Fruit fly (Drosophila melanogaster) whole organism, embryonic: ENCODE measurements around the gene CG45073.

Source experiments
- Atf-2 ChIP-seq: fragments of 200-800 bp; sonication (Bioruptor generic); optimal IDR thresholded peaks from 2 replicates; lab custom pipeline; 2016; ENCODE audit warnings: missing biosample characterization, missing genetic modification characterization
- CG10321 ChIP-seq: fragments of 200-800 bp; sonication (Bioruptor generic); IDR thresholded peaks from 2 replicates; pipeline ENCODE4 v1.3.6; 2022; ENCODE audit warnings: missing biosample characterization, missing genetic modification characterization
- CG10462 ChIP-seq: fragments of 200-800 bp; sonication (Bioruptor generic); optimal IDR thresholded peaks from 2 replicates; lab custom pipeline; 2016; ENCODE audit warnings: missing biosample characterization, missing genetic modification characterization
- CG10654 ChIP-seq: fragments of 200-800 bp; sonication (Bioruptor generic); optimal IDR thresholded peaks from 2 replicates; lab custom pipeline; 2016; ENCODE audit warnings: missing biosample characterization, missing genetic modification characterization
- CG11398 ChIP-seq: fragments of 200-800 bp; sonication (Bioruptor generic); optimal IDR thresholded peaks from 2 replicates; lab custom pipeline; 2016; ENCODE audit warnings: missing biosample characterization, missing genetic modification characterization
- CG12769 ChIP-seq: fragments of 200-800 bp; sonication (Bioruptor generic); optimal IDR thresholded peaks from 2 replicates; lab custom pipeline; 2019; ENCODE audit warnings: missing biosample characterization, mild to moderate bottlenecking, missing genetic modification characterization, moderate library complexity
- CG14965 ChIP-seq: fragments of 200-800 bp; sonication (Bioruptor generic); optimal IDR thresholded peaks from 2 replicates; lab custom pipeline; 2016; ENCODE audit warnings: missing biosample characterization, missing genetic modification characterization, borderline replicate concordance
- CG1647 ChIP-seq: fragments of 200-800 bp; sonication (Bioruptor generic); optimal IDR thresholded peaks from 3 replicates; lab custom pipeline; 2016; ENCODE audit warnings: missing biosample characterization, missing genetic modification characterization
- CG17802 ChIP-seq: fragments of 200-800 bp; sonication (Bioruptor generic); optimal IDR thresholded peaks from 2 replicates; lab custom pipeline; 2018; ENCODE audit warnings: missing biosample characterization, mild to moderate bottlenecking, missing genetic modification characterization, moderate library complexity
- CG17912 ChIP-seq: fragments of 200-800 bp; sonication (Bioruptor generic); optimal IDR thresholded peaks from 2 replicates; lab custom pipeline; 2018; ENCODE audit warnings: missing biosample characterization, mild to moderate bottlenecking, missing genetic modification characterization
- CG3163 ChIP-seq: fragments of 200-800 bp; sonication (Bioruptor generic); optimal IDR thresholded peaks from 3 replicates; lab custom pipeline; 2016; ENCODE audit warnings: missing biosample characterization, missing genetic modification characterization
- CG3407 ChIP-seq: fragments of 200-800 bp; sonication (Bioruptor generic); optimal IDR thresholded peaks from 2 replicates; lab custom pipeline; 2018; ENCODE audit warnings: missing biosample characterization, mild to moderate bottlenecking, missing genetic modification characterization
- CG3995 ChIP-seq: fragments of 200-800 bp; sonication (Bioruptor generic); optimal IDR thresholded peaks from 3 replicates; lab custom pipeline; 2016; ENCODE audit warnings: missing biosample characterization, missing genetic modification characterization
- CG6654 ChIP-seq: fragments of 200-800 bp; sonication (Bioruptor generic); optimal IDR thresholded peaks from 2 replicates; lab custom pipeline; 2017; ENCODE audit warnings: missing biosample characterization, mild to moderate bottlenecking, missing genetic modification characterization
- CG6689 ChIP-seq: fragments of 200-800 bp; sonication (Bioruptor generic); IDR thresholded peaks from 2 replicates; pipeline ENCODE4 v1.3.6; 2022; ENCODE audit warnings: missing biosample characterization, missing genetic modification characterization
- CG7271 ChIP-seq: fragments of 200-800 bp; sonication (Bioruptor generic); optimal IDR thresholded peaks from 2 replicates; lab custom pipeline; 2018; ENCODE audit warnings: missing biosample characterization, mild to moderate bottlenecking, missing genetic modification characterization, moderate library complexity
- CG8765 ChIP-seq: fragments of 200-800 bp; sonication (Bioruptor generic); IDR thresholded peaks from 2 replicates; pipeline ENCODE4 v1.3.6; 2022; ENCODE audit warnings: missing biosample characterization, missing genetic modification characterization
- CG8924 ChIP-seq: fragments of 200-800 bp; optimal IDR thresholded peaks from 3 replicates; lab custom pipeline; 2019; ENCODE audit warnings: missing biosample characterization, mild to moderate bottlenecking, missing genetic modification characterization, moderate library complexity
- CG9609 ChIP-seq: fragments of 200-800 bp; sonication (Bioruptor generic); optimal IDR thresholded peaks from 3 replicates; lab custom pipeline; 2016; ENCODE audit warnings: missing biosample characterization, missing genetic modification characterization
- Dad ChIP-seq: fragments of 200-800 bp; sonication (Bioruptor generic); optimal IDR thresholded peaks from 3 replicates; lab custom pipeline; 2016; ENCODE audit warnings: missing biosample characterization, missing genetic modification characterization
- Dbx ChIP-seq: fragments of 200-800 bp; sonication (Bioruptor generic); IDR thresholded peaks from 3 replicates; pipeline ENCODE4 v1.3.6; 2022; ENCODE audit warnings: missing biosample characterization, missing genetic modification characterization
- Dip2 ChIP-seq: fragments of 200-800 bp; sonication (Bioruptor generic); IDR thresholded peaks from 2 replicates; pipeline ENCODE4 v1.3.6; 2022; ENCODE audit warnings: missing biosample characterization, missing genetic modification characterization
- Dref ChIP-seq: fragments of 200-800 bp; sonication (Bioruptor generic); IDR thresholded peaks from 2 replicates; pipeline ENCODE4 v1.3.6; 2022; ENCODE audit warnings: missing biosample characterization, missing genetic modification characterization
- Fer1 ChIP-seq: fragments of 200-800 bp; sonication (Bioruptor generic); optimal IDR thresholded peaks from 2 replicates; lab custom pipeline; 2017; ENCODE audit warnings: missing biosample characterization, mild to moderate bottlenecking, missing genetic modification characterization
- GATAe ChIP-seq: fragments of 200-800 bp; sonication (Bioruptor generic); conservative IDR thresholded peaks from 2 replicates; pipeline ENCODE4 v1.3.6; 2022; ENCODE audit warnings: missing biosample characterization, missing genetic modification characterization
- Hsf ChIP-seq: fragments of 200-800 bp; sonication (Bioruptor generic); optimal IDR thresholded peaks from 3 replicates; lab custom pipeline; 2016; ENCODE audit warnings: missing biosample characterization, missing genetic modification characterization
- Lim3 ChIP-seq: fragments of 200-800 bp; sonication (Bioruptor generic); IDR thresholded peaks from 2 replicates; pipeline ENCODE4 v1.3.6; 2022; ENCODE audit warnings: missing biosample characterization, missing genetic modification characterization
- Mrtf ChIP-seq: fragments of 200-800 bp; sonication (Bioruptor generic); IDR thresholded peaks from 3 replicates; pipeline ENCODE4 v1.3.6; 2022; ENCODE audit warnings: missing biosample characterization, missing genetic modification characterization
- Spps ChIP-seq: fragments of 200-800 bp; sonication (Bioruptor generic); optimal IDR thresholded peaks from 2 replicates; lab custom pipeline; 2018; ENCODE audit warnings: missing biosample characterization, mild to moderate bottlenecking, missing genetic modification characterization
- TFAM ChIP-seq: fragments of 200-800 bp; sonication (Bioruptor generic); optimal IDR thresholded peaks from 2 replicates; lab custom pipeline; 2017; ENCODE audit warnings: missing biosample characterization, missing genetic modification characterization, inconsistent platforms
- abd-A ChIP-seq: fragments of 200-800 bp; sonication (Bioruptor generic); optimal IDR thresholded peaks from 3 replicates; lab custom pipeline; 2019; ENCODE audit warnings: missing biosample characterization, mild to moderate bottlenecking, missing genetic modification characterization, moderate library complexity
- ash1 ChIP-seq: fragments of 200-800 bp; sonication (Bioruptor generic); optimal IDR thresholded peaks from 2 replicates; lab custom pipeline; 2018; ENCODE audit warnings: missing biosample characterization, mild to moderate bottlenecking, missing genetic modification characterization
- bigmax ChIP-seq: fragments of 200-800 bp; sonication (Bioruptor generic); optimal IDR thresholded peaks from 2 replicates; lab custom pipeline; 2018; ENCODE audit warnings: missing biosample characterization, mild to moderate bottlenecking, missing genetic modification characterization
- chif ChIP-seq, 2 experiments: fragments of 200-800 bp; sonication (Bioruptor generic); optimal IDR thresholded peaks; 3 replicates each; lab custom pipeline; 2016; ENCODE audit warnings: missing biosample characterization in 2 of 2, missing genetic modification characterization in 2 of 2
- disco-r ChIP-seq: fragments of 200-800 bp; sonication (Bioruptor generic); optimal IDR thresholded peaks from 2 replicates; lab custom pipeline; 2016; ENCODE audit warnings: missing biosample characterization, missing genetic modification characterization
- dmrt11E ChIP-seq: fragments of 200-800 bp; sonication (Bioruptor generic); optimal IDR thresholded peaks from 3 replicates; lab custom pipeline; 2018; ENCODE audit warnings: missing biosample characterization, mild to moderate bottlenecking, missing genetic modification characterization, moderate library complexity
- esg ChIP-seq: fragments of 200-800 bp; sonication (Bioruptor generic); conservative IDR thresholded peaks from 2 replicates; pipeline ENCODE4 v1.3.6; 2022; ENCODE audit warnings: missing biosample characterization, missing genetic modification characterization
- grau ChIP-seq: fragments of 200-800 bp; optimal IDR thresholded peaks from 3 replicates; lab custom pipeline; 2019; ENCODE audit warnings: missing biosample characterization, mild to moderate bottlenecking, missing genetic modification characterization, moderate library complexity
- grn ChIP-seq: fragments of 200-800 bp; sonication (Bioruptor generic); optimal IDR thresholded peaks from 3 replicates; lab custom pipeline; 2017; ENCODE audit warnings: missing biosample characterization, missing genetic modification characterization
- h ChIP-seq: fragments of >200 bp; optimal IDR thresholded peaks from 2 replicates; lab custom pipeline; 2017
- hb ChIP-seq: fragments of 200-800 bp; sonication (Bioruptor generic); IDR thresholded peaks from 3 replicates; pipeline ENCODE4 v1.3.6; 2022; ENCODE audit warnings: missing biosample characterization, missing genetic modification characterization; ENCODE audit not compliant: partially characterized antibody
- ken ChIP-seq: fragments of 200-800 bp; sonication (Bioruptor generic); IDR thresholded peaks from 3 replicates; pipeline ENCODE4 v1.3.6; 2022; ENCODE audit warnings: missing biosample characterization, missing genetic modification characterization
- lab ChIP-seq: fragments of 200-800 bp; sonication (Bioruptor generic); optimal IDR thresholded peaks from 3 replicates; lab custom pipeline; 2017; ENCODE audit warnings: missing biosample characterization, missing genetic modification characterization, mild to moderate bottlenecking, moderate library complexity, missing genetic modification reagents
- lilli ChIP-seq: fragments of 200-800 bp; sonication (Bioruptor generic); optimal IDR thresholded peaks from 3 replicates; lab custom pipeline; 2016; ENCODE audit warnings: missing biosample characterization, missing genetic modification characterization
- pita ChIP-seq: fragments of 200-800 bp; sonication (Bioruptor generic); optimal IDR thresholded peaks from 2 replicates; lab custom pipeline; 2017; ENCODE audit warnings: missing biosample characterization, mild to moderate bottlenecking, missing genetic modification characterization
- pzg ChIP-seq: fragments of 200-800 bp; sonication (Bioruptor generic); optimal IDR thresholded peaks from 3 replicates; lab custom pipeline; 2018; ENCODE audit warnings: missing biosample characterization, mild to moderate bottlenecking, missing genetic modification characterization, moderate library complexity
- scrt ChIP-seq: fragments of 200-800 bp; sonication (Bioruptor generic); optimal IDR thresholded peaks from 2 replicates; lab custom pipeline; 2018; ENCODE audit warnings: missing biosample characterization, mild to moderate bottlenecking, missing genetic modification characterization, moderate library complexity
- seq ChIP-seq: fragments of 200-800 bp; sonication (Bioruptor generic); IDR thresholded peaks from 2 replicates; pipeline ENCODE4 v1.3.6; 2022; ENCODE audit warnings: missing biosample characterization, missing genetic modification characterization
- sna ChIP-seq: fragments of 200-800 bp; sonication (Bioruptor generic); IDR thresholded peaks from 2 replicates; pipeline ENCODE4 v1.3.6; 2022; ENCODE audit warnings: missing biosample characterization, missing genetic modification characterization; ENCODE audit not compliant: partially characterized antibody
- stwl ChIP-seq: fragments of 200-800 bp; sonication (Bioruptor generic); optimal IDR thresholded peaks from 3 replicates; lab custom pipeline; 2018; ENCODE audit warnings: missing biosample characterization, mild to moderate bottlenecking, missing genetic modification characterization, moderate library complexity
- tx ChIP-seq: fragments of 200-800 bp; sonication (Bioruptor generic); optimal IDR thresholded peaks from 2 replicates; lab custom pipeline; 2016; ENCODE audit warnings: missing biosample characterization, missing genetic modification characterization
- unpg ChIP-seq: fragments of 200-800 bp; sonication (Bioruptor generic); optimal IDR thresholded peaks from 3 replicates; lab custom pipeline; 2018; ENCODE audit warnings: missing biosample characterization, mild to moderate bottlenecking, missing genetic modification characterization, moderate library complexity

CG45073 gene

DNA sequence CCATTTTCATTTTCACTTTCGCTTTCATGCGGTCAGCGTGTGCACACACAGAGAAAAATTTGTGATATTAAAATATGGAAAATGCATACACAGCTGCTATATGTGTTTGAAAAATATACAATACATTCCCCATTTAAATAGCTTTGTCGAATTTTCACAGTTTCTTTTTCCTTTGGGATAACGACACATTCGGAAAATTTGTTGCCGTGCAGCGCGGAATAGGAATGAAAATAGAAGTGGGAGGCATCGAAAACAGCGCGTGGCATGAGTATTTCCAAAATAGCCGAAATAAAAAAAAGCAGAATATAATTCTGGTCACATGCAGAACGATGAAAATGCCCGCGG lies 31.9 kb downstream of the CG45073 start (continued):
- TF ChIP-seq CG3163 (GFP tag; lab: Kevin White, UChicago) (peak; percentile 66), pzg (GFP tag; lab: Kevin White, UChicago) (peak; percentile 4), tx (peak; percentile 83), lab (GFP tag; lab: Kevin White, UChicago) (peak; percentile 92), CG9609 (peak; percentile 78), Hsf (GFP tag; lab: Kevin White, UChicago) (peak; percentile 88), stwl (tag; lab: Kevin White, UChicago) (no peak), CG11398 (GFP tag; lab: Kevin White, UChicago) (peak; percentile 73), Dad (peak; percentile 88), abd-A (tag; lab: Kevin White, UChicago) (peak; percentile 35), ash1 (no peak), Dip2 (GFP tag; lab: Robert Waterston, UW) (no peak), Dref (GFP tag; lab: Robert Waterston, UW) (peak; percentile 33; the same call in 1 of the 2 replicates), CG8765 (GFP tag; lab: Robert Waterston, UW) (0 out of 2 replicates have a peak, but pooled peaks have one; percentile 58), Dbx (GFP tag; lab: Robert Waterston, UW) (peak; percentile 90), CG17912 (GFP tag; lab: Kevin White, UChicago) (peak; percentile 10), chif (GFP tag; optimal IDR thresholded peaks at IDR 0.05; lab: Kevin White, UChicago) (peak; percentile 80 to 86), CG1647 (GFP tag; lab: Kevin White, UChicago) (peak; percentile 85), CG14965 (GFP tag; lab: Kevin White, UChicago) (peak; percentile 63), Fer1 (peak; percentile 84), hb (GFP tag; lab: Robert Waterston, UW) (no peak), bigmax (no peak), GATAe (GFP tag; lab: Robert Waterston, UW) (no peak; the same call in 1 of the 2 replicates), CG7271 (tag; lab: Kevin White, UChicago) (no peak), Mrtf (GFP tag; lab: Robert Waterston, UW) (peak; percentile 82), CG3995 (GFP tag; lab: Kevin White, UChicago) (no peak), grau (tag; lab: Kevin White, UChicago) (peak; percentile 86), scrt (GFP tag; lab: Kevin White, UChicago) (peak; percentile 78), h (lab: Kevin White, UChicago) (no peak), disco-r (GFP tag; lab: Kevin White, UChicago) (peak; percentile 75), CG3407 (GFP tag; lab: Kevin White, UChicago) (peak; percentile 71), dmrt11E (peak; percentile 41), Lim3 (GFP tag; lab: Robert Waterston, UW) (no peak), CG6654 (peak; percentile 55), CG8924 (tag; lab: Kevin White, UChicago) (peak; percentile 85), seq (GFP tag; lab: Robert Waterston, UW) (peak; percentile 89), ken (GFP tag; lab: Robert Waterston, UW) (peak; percentile 79), TFAM (GFP tag; lab: Kevin White, UChicago) (peak; percentile 9), CG12769 (tag; lab: Kevin White, UChicago) (peak; percentile 96), unpg (GFP tag; lab: Kevin White, UChicago) (peak; percentile 86), Atf-2 (peak; percentile 86), CG6689 (GFP tag; lab: Robert Waterston, UW) (peak; percentile 84), CG17802 (tag; lab: Kevin White, UChicago) (peak; percentile 59), pita (GFP tag; lab: Kevin White, UChicago) (no peak), sna (GFP tag; lab: Robert Waterston, UW) (no peak), esg (GFP tag; lab: Robert Waterston, UW) (peak; percentile 79), CG10654 (GFP tag; lab: Kevin White, UChicago) (peak; percentile 80), grn (GFP tag; lab: Kevin White, UChicago) (peak; percentile 4), Spps (tag; lab: Kevin White, UChicago) (peak; percentile 60), CG10462 (GFP tag; lab: Kevin White, UChicago) (peak; percentile 46), CG10321 (peak; percentile 47; the same call in 1 of the 2 replicates), lilli (GFP tag; lab: Kevin White, UChicago) (peak; percentile 90)
